Worm (Caenorhabditis elegans): ENCODE data around the gene C04G6.13.

The C04G6.13 gene

DNA sequence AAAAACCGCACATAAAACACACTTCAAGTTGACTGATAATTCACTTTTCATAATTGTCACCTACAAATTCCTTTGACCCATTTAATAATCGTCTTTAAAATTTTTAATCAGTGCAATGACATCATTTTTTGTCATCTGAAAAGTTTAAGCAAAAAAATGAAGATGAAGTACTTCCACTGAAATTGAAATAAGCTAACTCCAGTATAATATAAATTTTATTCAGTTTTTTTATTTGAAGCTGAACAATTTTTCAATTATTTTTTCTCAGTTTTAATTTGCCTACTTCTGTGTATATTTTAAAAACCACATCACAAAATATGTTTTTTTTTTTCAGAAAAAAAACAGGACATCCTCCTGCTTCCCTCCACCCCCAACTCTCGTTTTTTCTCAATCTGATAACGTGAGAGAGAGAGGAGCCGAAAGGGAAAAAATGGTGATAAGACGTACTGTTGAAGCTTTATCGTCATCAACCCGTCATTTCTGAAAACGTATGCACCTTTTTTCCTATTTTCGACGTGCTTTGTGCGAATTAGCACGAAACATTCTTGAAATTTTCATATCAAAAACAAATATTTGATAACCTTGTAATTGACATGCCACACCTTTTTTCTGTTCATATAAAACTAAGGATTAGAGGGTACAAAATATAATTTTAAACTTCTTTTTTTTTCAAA, 9.9 kb downstream of the C04G6.13 start, which contains the start of the genes C04G6.11 and mpk-2:
Gene C04G6.11, minus strand, starts transcription at position 51 of the 674 bp plus-strand sequence.
Gene mpk-2, plus strand, starts transcription at position 335 of the 674 bp plus-strand sequence.
- TF ChIP-seq mml-1 (tag; optimal IDR thresholded peaks at IDR 0.05) (no peak), egl-27 (tag; optimal IDR thresholded peaks at IDR 0.05) (no peak), unc-62 (GFP tag; optimal IDR thresholded peaks at IDR 0.05) (no peak), R02D3.7 (tag; optimal IDR thresholded peaks at IDR 0.05) (no peak), ceh-28 (tag; optimal IDR thresholded peaks at IDR 0.05) (no peak), nhr-11 (tag; optimal IDR thresholded peaks at IDR 0.05) (no peak), pqm-1 (tag; optimal IDR thresholded peaks at IDR 0.05) (peak; percentile 42), nhr-25 (tag; optimal IDR thresholded peaks at IDR 0.05) (no peak), pha-4 (tag; optimal IDR thresholded peaks at IDR 0.05) (peak; percentile 27), jun-1 (tag; optimal IDR thresholded peaks at IDR 0.05) (peak; percentile 33), nhr-76 (tag; optimal IDR thresholded peaks at IDR 0.05) (no peak), elt-2 (tag; optimal IDR thresholded peaks at IDR 0.05) (peak; percentile 99), zag-1 (tag; optimal IDR thresholded peaks at IDR 0.05) (no peak), nhr-12 (tag; optimal IDR thresholded peaks at IDR 0.05) (no peak)

DNA sequence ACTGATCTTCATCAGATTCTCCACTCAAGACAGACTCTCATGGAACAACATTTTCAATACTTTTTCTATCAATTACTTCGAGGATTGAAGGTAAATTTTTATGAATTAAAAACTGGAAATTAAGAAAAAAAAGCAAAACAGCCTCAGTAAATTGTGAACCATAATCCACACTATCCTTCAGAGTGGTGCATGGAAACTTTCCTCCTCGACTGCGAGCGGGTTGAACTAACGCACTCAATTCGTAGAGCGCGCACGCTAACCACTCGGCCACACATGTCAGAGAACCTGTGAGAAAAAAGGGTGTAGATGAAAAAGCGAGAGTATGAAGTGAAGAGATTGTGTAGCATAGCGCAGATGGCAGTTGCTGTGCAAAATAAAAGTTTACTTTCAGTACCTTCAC, 11.0 kb downstream of the C04G6.13 start:
- TF ChIP-seq pha-4 (tag; optimal IDR thresholded peaks at IDR 0.05) (peak; percentile 78), nhr-28 (tag; optimal IDR thresholded peaks at IDR 0.05) (no peak), egl-5 (tag; optimal IDR thresholded peaks at IDR 0.05) (no peak), unc-62 (GFP tag; optimal IDR thresholded peaks at IDR 0.05) (no peak), ceh-82 (tag; optimal IDR thresholded peaks at IDR 0.05) (no peak), nfya-1 (tag; optimal IDR thresholded peaks at IDR 0.05; ENCODE audit: insufficient read depth) (peak; percentile 78), nhr-23 (tag; optimal IDR thresholded peaks at IDR 0.05) (peak; percentile 69), nhr-237 (tag; optimal IDR thresholded peaks at IDR 0.05) (no peak), hmg-11 (tag; optimal IDR thresholded peaks at IDR 0.05) (peak; percentile 83), lin-15B (tag; optimal IDR thresholded peaks at IDR 0.05) (peak; percentile 6), R02D3.7 (tag; optimal IDR thresholded peaks at IDR 0.05) (no peak), eor-1 (tag; optimal IDR thresholded peaks at IDR 0.05) (no peak), nhr-67 (tag; optimal IDR thresholded peaks at IDR 0.05) (no peak), ztf-11 (tag; optimal IDR thresholded peaks at IDR 0.05) (no peak), aly-2 (tag; optimal IDR thresholded peaks at IDR 0.05) (peak; percentile 68), mdl-1 (tag; optimal IDR thresholded peaks at IDR 0.05) (no peak), fos-1 (tag; optimal IDR thresholded peaks at IDR 0.05) (no peak), daf-12 (tag; optimal IDR thresholded peaks at IDR 0.05) (no peak), egl-27 (tag; optimal IDR thresholded peaks at IDR 0.05) (peak; percentile 67), ceh-28 (tag; optimal IDR thresholded peaks at IDR 0.05) (no peak), elt-1 (tag; optimal IDR thresholded peaks at IDR 0.05) (no peak), ama-1 (optimal IDR thresholded peaks at IDR 0.05) (peak; percentile 20), unc-39 (tag; optimal IDR thresholded peaks at IDR 0.05) (no peak), fkh-2 (tag; optimal IDR thresholded peaks at IDR 0.05) (no peak), nhr-25 (tag; optimal IDR thresholded peaks at IDR 0.05) (no peak), tbx-2 (tag; optimal IDR thresholded peaks at IDR 0.05) (peak; percentile 75), nhr-76 (tag; optimal IDR thresholded peaks at IDR 0.05) (no peak), skn-1 (tag; optimal IDR thresholded peaks at IDR 0.05) (no peak), elt-3 (tag; optimal IDR thresholded peaks at IDR 0.05) (peak in 1 of 3 experiments; percentile 48), nhr-12 (tag; optimal IDR thresholded peaks at IDR 0.05) (no peak), ZK546.5 (tag; optimal IDR thresholded peaks at IDR 0.05) (no peak), sea-2 (GFP tag; optimal IDR thresholded peaks at IDR 0.05) (no peak), ceh-16 (tag; optimal IDR thresholded peaks at IDR 0.05) (no peak), pqm-1 (tag; optimal IDR thresholded peaks at IDR 0.05) (no peak), zag-1 (tag; optimal IDR thresholded peaks at IDR 0.05) (peak; percentile 4), ceh-9 (tag; optimal IDR thresholded peaks at IDR 0.05) (no peak), lsy-12 (tag; optimal IDR thresholded peaks at IDR 0.05) (peak; percentile 78), elt-2 (tag; optimal IDR thresholded peaks at IDR 0.05) (peak; percentile 80), nhr-11 (tag; optimal IDR thresholded peaks at IDR 0.05) (no peak), fkh-10 (GFP tag; optimal IDR thresholded peaks at IDR 0.05) (no peak), nhr-77 (tag; optimal IDR thresholded peaks at IDR 0.05) (peak; percentile 34), lin-39 (tag; optimal IDR thresholded peaks at IDR 0.05) (peak; percentile 41), ztf-4 (tag; optimal IDR thresholded peaks at IDR 0.05) (peak; percentile 19), mml-1 (tag; optimal IDR thresholded peaks at IDR 0.05) (no peak), nhr-43 (tag; optimal IDR thresholded peaks at IDR 0.05; ENCODE audit: poor library complexity, severe bottlenecking) (peak; percentile 87), snpc-4 (tag; optimal IDR thresholded peaks at IDR 0.05) (peak; percentile 21), jun-1 (tag; optimal IDR thresholded peaks at IDR 0.05) (peak; percentile 11)

Data from whole organism, L3 larva.